Worm (Caenorhabditis elegans) whole organism, young adult: Measurements from ENCODE around the gene sel-9.

Source experiments
- B0035.1 ChIP-seq: sonication (generic microtip); optimal IDR thresholded peaks from 2 replicates; lab custom pipeline; 2016; ENCODE audit warnings: missing genetic modification characterization, mild to moderate bottlenecking, missing compliant biosample characterization, missing genotype, missing genetic modification reagents
- B0336.3 ChIP-seq: fragments of 200-800 bp; sonication (Bioruptor generic); IDR thresholded peaks from 2 replicates; pipeline ENCODE4 v1.3.6; 2022; ENCODE audit warnings: missing genetic modification characterization, missing compliant biosample characterization
- C06A6.2 ChIP-seq: fragments of 200-800 bp; sonication (Bioruptor generic); conservative IDR thresholded peaks from 2 replicates; pipeline ENCODE4 v1.3.6; 2022; ENCODE audit warnings: missing genetic modification characterization, missing compliant biosample characterization
- D2030.7 ChIP-seq: fragments of 200-800 bp; sonication (Bioruptor generic); IDR thresholded peaks from 2 replicates; pipeline ENCODE4 v1.3.6; 2022; ENCODE audit warnings: missing genetic modification reagents, missing genetic modification characterization, missing compliant biosample characterization
- F55B11.4 ChIP-seq: sonication (generic microtip); optimal IDR thresholded peaks from 2 replicates; lab custom pipeline; 2016; ENCODE audit warnings: missing compliant biosample characterization, missing genetic modification characterization, borderline replicate concordance; ENCODE audit not compliant: insufficient read depth
- F57A8.1 ChIP-seq: fragments of 200-800 bp; sonication (Bioruptor generic); optimal IDR thresholded peaks from 2 replicates; lab custom pipeline; 2018; ENCODE audit warnings: mild to moderate bottlenecking, missing genetic modification characterization, moderate library complexity, missing compliant biosample characterization
- K11D2.4 ChIP-seq: fragments of 200-800 bp; sonication (Bioruptor generic); IDR thresholded peaks from 2 replicates; pipeline ENCODE4 v1.3.6; 2022; ENCODE audit warnings: missing genetic modification reagents, missing genetic modification characterization, missing compliant biosample characterization
- K12H6.12 ChIP-seq: fragments of 200-800 bp; sonication (Bioruptor generic); optimal IDR thresholded peaks from 2 replicates; lab custom pipeline; 2018; ENCODE audit warnings: mild to moderate bottlenecking, missing genetic modification characterization, missing compliant biosample characterization
- T07F8.4 ChIP-seq: sonication (generic microtip); optimal IDR thresholded peaks from 2 replicates; lab custom pipeline; 2016; ENCODE audit warnings: mild to moderate bottlenecking, missing genetic modification characterization, moderate library complexity, missing compliant biosample characterization
- Y53G8AR.9 ChIP-seq: fragments of 200-800 bp; sonication (Bioruptor generic); conservative IDR thresholded peaks from 2 replicates; pipeline ENCODE4 v1.3.6; 2022; ENCODE audit warnings: missing genetic modification reagents, missing genetic modification characterization, missing compliant biosample characterization
- ZK185.1 ChIP-seq: sonication (generic microtip); optimal IDR thresholded peaks from 2 replicates; lab custom pipeline; 2016; ENCODE audit warnings: mild to moderate bottlenecking, missing genetic modification characterization, missing compliant biosample characterization; ENCODE audit not compliant: poor library complexity, severe bottlenecking
- akir-1 ChIP-seq: fragments of 200-800 bp; sonication (Bioruptor generic); optimal IDR thresholded peaks from 2 replicates; lab custom pipeline; 2018; ENCODE audit warnings: mild to moderate bottlenecking, missing genetic modification characterization, moderate library complexity, missing compliant biosample characterization
- aptf-2 ChIP-seq: fragments of 200-800 bp; sonication (Bioruptor generic); conservative IDR thresholded peaks from 2 replicates; pipeline ENCODE4 v1.3.6; 2022; ENCODE audit warnings: missing genetic modification reagents, missing genetic modification characterization, missing compliant biosample characterization
- atf-7 ChIP-seq: sonication (generic microtip); optimal IDR thresholded peaks from 2 replicates; lab custom pipeline; 2017; ENCODE audit warnings: mild to moderate bottlenecking, missing genetic modification characterization, missing compliant biosample characterization
- bed-1 ChIP-seq: fragments of 200-800 bp; sonication (Bioruptor generic); IDR thresholded peaks from 2 replicates; pipeline ENCODE4 v1.3.6; 2022; ENCODE audit warnings: missing genetic modification reagents, missing genetic modification characterization, missing compliant biosample characterization
- cebp-1 ChIP-seq, 2 experiments: fragments of 200-800 bp in 1 of 2; sonication (Bioruptor generic) in 1 of 2; sonication (generic microtip) in 1 of 2; IDR thresholded peaks in 1 of 2; optimal IDR thresholded peaks in 1 of 2; 2 replicates each; pipeline versions ENCODE4 v1.3.6 to Lab custom; 2017 to 2022; ENCODE audit warnings: missing compliant biosample characterization in 2 of 2, missing genetic modification characterization in 2 of 2, mild to moderate bottlenecking in 1 of 2, missing genetic modification reagents in 1 of 2, moderate library complexity in 1 of 2
- ceh-27 ChIP-seq: fragments of 200-800 bp; sonication (Bioruptor generic); optimal IDR thresholded peaks from 2 replicates; lab custom pipeline; 2018; ENCODE audit warnings: mild to moderate bottlenecking, missing genetic modification characterization, moderate library complexity, missing compliant biosample characterization
- efl-1 ChIP-seq: fragments of 150-350 bp; optimal IDR thresholded peaks from 2 replicates; lab custom pipeline; 2014; ENCODE audit warnings: missing biosample characterization, missing genetic modification reagents, missing genetic modification characterization
- egl-44 ChIP-seq: fragments of 200-800 bp; sonication (Bioruptor generic); IDR thresholded peaks from 2 replicates; pipeline ENCODE4 v1.3.6; 2022; ENCODE audit warnings: missing genetic modification reagents, missing genetic modification characterization, missing compliant biosample characterization
- ets-4 ChIP-seq: fragments of 200-800 bp; sonication (Bioruptor generic); optimal IDR thresholded peaks from 2 replicates; lab custom pipeline; 2018; ENCODE audit warnings: mild to moderate bottlenecking, missing genetic modification characterization, missing compliant biosample characterization
- fkh-3 ChIP-seq: sonication (generic microtip); optimal IDR thresholded peaks from 2 replicates; lab custom pipeline; 2016; ENCODE audit warnings: mild to moderate bottlenecking, missing genetic modification characterization, missing compliant biosample characterization
- hsf-1 ChIP-seq: fragments of 200-800 bp; sonication (Bioruptor generic); IDR thresholded peaks from 2 replicates; pipeline ENCODE4 v1.3.6; 2022; ENCODE audit warnings: missing genetic modification reagents, missing genetic modification characterization, missing compliant biosample characterization
- let-607 ChIP-seq, 2 experiments: fragments of 200-800 bp in 1 of 2; sonication (Bioruptor generic) in 1 of 2; sonication (generic microtip) in 1 of 2; optimal IDR thresholded peaks; 2 replicates each; lab custom pipeline; 2016 to 2018; ENCODE audit warnings: mild to moderate bottlenecking in 2 of 2, missing compliant biosample characterization in 2 of 2, missing genetic modification characterization in 2 of 2, moderate library complexity in 2 of 2, missing genotype in 1 of 2
- lsy-27 ChIP-seq: sonication (generic microtip); optimal IDR thresholded peaks from 2 replicates; lab custom pipeline; 2017; ENCODE audit warnings: missing genetic modification characterization, mild to moderate bottlenecking, missing compliant biosample characterization, antibody characterized with exemption, missing genotype, borderline replicate concordance; ENCODE audit not compliant: insufficient read depth
- madf-8 ChIP-seq: fragments of 200-800 bp; sonication (Bioruptor generic); conservative IDR thresholded peaks from 2 replicates; pipeline ENCODE4 v1.3.6; 2022; ENCODE audit warnings: missing genetic modification reagents, missing genetic modification characterization, missing compliant biosample characterization
- mcd-1 ChIP-seq: fragments of 200-800 bp; sonication (Bioruptor generic); IDR thresholded peaks from 2 replicates; pipeline ENCODE4 v1.3.6; 2022; ENCODE audit warnings: missing genetic modification reagents, missing genetic modification characterization, missing compliant biosample characterization
- mxl-1 ChIP-seq: sonication (generic microtip); optimal IDR thresholded peaks from 2 replicates; lab custom pipeline; 2016; ENCODE audit warnings: missing genetic modification characterization, missing compliant biosample characterization
- nfya-1 ChIP-seq: sonication (generic microtip); optimal IDR thresholded peaks from 2 replicates; lab custom pipeline; 2017; ENCODE audit warnings: antibody characterized with exemption, missing compliant biosample characterization, missing genetic modification characterization, borderline replicate concordance; ENCODE audit not compliant: insufficient read depth
- nhr-80 ChIP-seq: sonication (generic microtip); optimal IDR thresholded peaks from 2 replicates; lab custom pipeline; 2016; ENCODE audit warnings: missing genetic modification characterization, missing compliant biosample characterization
- nhr-90 ChIP-seq: sonication (generic microtip); optimal IDR thresholded peaks from 2 replicates; lab custom pipeline; 2016; ENCODE audit warnings: missing genotype, mild to moderate bottlenecking, missing genetic modification characterization, missing compliant biosample characterization
- repo-1 ChIP-seq: sonication (generic microtip); optimal IDR thresholded peaks from 2 replicates; lab custom pipeline; 2017; ENCODE audit warnings: mild to moderate bottlenecking, missing genetic modification characterization, missing compliant biosample characterization
- rpc-1 ChIP-seq, 2 experiments: fragments of 150-350 bp in 1 of 2; sonication (generic microtip) in 1 of 2; optimal IDR thresholded peaks; 2 replicates each; lab custom pipeline; 2014 to 2018; ENCODE audit warnings: missing biosample characterization in 1 of 2, missing genetic modification characterization in 1 of 2, missing genetic modification reagents in 1 of 2, missing genotype in 1 of 2
- tbp1 ChIP-seq: fragments of 200-800 bp; sonication (Bioruptor generic); optimal IDR thresholded peaks from 2 replicates; lab custom pipeline; 2018; ENCODE audit warnings: mild to moderate bottlenecking, missing genetic modification characterization, missing compliant biosample characterization
- tlf-1 ChIP-seq: fragments of 200-800 bp; sonication (Bioruptor generic); optimal IDR thresholded peaks from 2 replicates; lab custom pipeline; 2018; ENCODE audit warnings: mild to moderate bottlenecking, missing genetic modification characterization, missing compliant biosample characterization
- unc-62 ChIP-seq: fragments of 150-350 bp; optimal IDR thresholded peaks from 2 replicates; lab custom pipeline; 2014; ENCODE audit warnings: missing biosample characterization, missing genetic modification reagents, missing genetic modification characterization
- ztf-22 ChIP-seq: fragments of 200-800 bp; sonication (Bioruptor generic); optimal IDR thresholded peaks from 2 replicates; lab custom pipeline; 2018; ENCODE audit warnings: mild to moderate bottlenecking, missing genetic modification characterization, moderate library complexity, missing compliant biosample characterization
- ztf-3 ChIP-seq: fragments of 200-800 bp; sonication (Bioruptor generic); optimal IDR thresholded peaks from 2 replicates; lab custom pipeline; 2018; ENCODE audit warnings: mild to moderate bottlenecking, missing genetic modification characterization, missing compliant biosample characterization
- ztf-6 ChIP-seq: fragments of 200-800 bp; sonication (Bioruptor generic); IDR thresholded peaks from 2 replicates; pipeline ENCODE4 v1.3.6; 2022; ENCODE audit warnings: missing genetic modification reagents, missing genetic modification characterization, missing compliant biosample characterization

sel-9 gene

ce11 chrV:8271995-8272394, 30.4 kb downstream of the sel-9 start, which contains the start of gene asp-5:
TSS of gene asp-5 (plus strand) at chrV:8272385.
- TF ChIP-seq bed-1 (no peak), F55B11.4 (tag; lab: Kevin White, UChicago) (no peak), C06A6.2 (no peak), nhr-80 (tag; lab: Kevin White, UChicago) (peak; percentile 59), mcd-1 (GFP tag; lab: Robert Waterston, UW) (no peak), unc-62 (GFP tag; lab: Kevin White, UChicago) (no peak), ztf-6 (GFP tag; lab: Robert Waterston, UW) (no peak)
- TF ChIP-seq, all 124 proteins: peak for 1

ce11 chrV:8271395-8271794, 31.0 kb downstream of the sel-9 start:
- TF ChIP-seq efl-1 (GFP tag; lab: Kevin White, UChicago) (no peak), atf-7 (tag; lab: Kevin White, UChicago) (no peak), ZK185.1 (tag; lab: Kevin White, UChicago) (no peak), rpc-1 (optimal IDR thresholded peaks at IDR 0.05; lab: Kevin White, UChicago) (no peak), rpc-1 (tag; optimal IDR thresholded peaks at IDR 0.05; lab: Kevin White, UChicago) (no peak), akir-1 (GFP tag; lab: Kevin White, UChicago) (no peak), ztf-3 (no peak), lsy-27 (no peak), mxl-1 (tag; lab: Kevin White, UChicago) (no peak), nhr-90 (tag; lab: Kevin White, UChicago) (no peak), K12H6.12 (no peak), madf-8 (GFP tag; lab: Robert Waterston, UW) (no peak), egl-44 (no peak), hsf-1 (GFP tag; lab: Robert Waterston, UW) (no peak), fkh-3 (tag; lab: Kevin White, UChicago) (no peak), Y53G8AR.9 (GFP tag; lab: Robert Waterston, UW) (no peak)

- TF ChIP-seq ztf-22 (GFP tag; lab: Kevin White, UChicago) (peak; percentile 19), ets-4 (peak; percentile 35), nfya-1 (no peak), let-607 (tag; optimal IDR thresholded peaks at IDR 0.05; lab: Kevin White, UChicago) (peak in 1 of 2 experiments; percentile 18), atf-7 (tag; lab: Kevin White, UChicago) (peak; percentile 86), bed-1 (no peak), tbp1 (GFP tag; lab: Kevin White, UChicago) (peak; percentile 9), B0336.3 (0 out of 2 replicates have a peak, but pooled peaks have one; percentile 26), nhr-90 (tag; lab: Kevin White, UChicago) (peak; percentile 5), cebp-1 (GFP tag; IDR thresholded peaks at IDR 0.05; lab: Robert Waterston, UW) (no peak), cebp-1 (tag; optimal IDR thresholded peaks at IDR 0.05; lab: Kevin White, UChicago) (peak; percentile 16), F57A8.1 (GFP tag; lab: Kevin White, UChicago) (no peak), repo-1 (no peak), T07F8.4 (tag; lab: Kevin White, UChicago) (no peak), nhr-80 (tag; lab: Kevin White, UChicago) (peak; percentile 69), D2030.7 (GFP tag; lab: Robert Waterston, UW) (no peak)
Observed at ce11 chrV:8269878-8270277, 32.5 kb downstream of the sel-9 start.

ce11 chrV:8268902-8269301, 33.5 kb downstream of the sel-9 start, which contains the start of the genes asp-6 and asp-12:
TSS of gene asp-6 (minus strand) at chrV:8268937.
TSS of gene asp-12 (plus strand) at chrV:8269210.
- TF ChIP-seq tlf-1 (no peak), ceh-27 (no peak), nhr-80 (tag; lab: Kevin White, UChicago) (peak; percentile 80), K11D2.4 (GFP tag; lab: Robert Waterston, UW) (no peak), aptf-2 (GFP tag; lab: Robert Waterston, UW) (no peak), B0035.1 (tag; lab: Kevin White, UChicago) (no peak)
